Fruit fly (Drosophila melanogaster) S2 (cell line): ENCODE results near the gene CG32811.

Source experiments
- CG8478 ChIP-seq: fragments of >200 bp; optimal IDR thresholded peaks from 2 replicates; lab custom pipeline; 2018
- CTCF ChIP-seq, 2 experiments: fragments of >200 bp; optimal IDR thresholded peaks; 2 replicates each; lab custom pipeline; 2018

- TF ChIP-seq CTCF (optimal IDR thresholded peaks at IDR 0.05; lab: Kevin White, UChicago): no peak
- no peak for TF ChIP-seq CG8478 (lab: Kevin White, UChicago)
These were observed 22.2 kb upstream of the CG32811 start for dm6 chrX:1320144-1320981.
